Fruit fly (Drosophila melanogaster) whole organism, embryonic: ENCODE data around the gene CG3097.
A peak's percentile ranks its signal among the peaks of the same experiment; 100 is the strongest.

Source experiments
- Atf3 ChIP-seq: fragments of 200-800 bp; sonication (Bioruptor generic); optimal IDR thresholded peaks from 3 replicates; lab custom pipeline; 2016; ENCODE audit warnings: missing biosample characterization, missing genetic modification characterization
- Blimp-1 ChIP-seq: fragments of 200-800 bp; sonication (Bioruptor generic); optimal IDR thresholded peaks from 3 replicates; lab custom pipeline; 2018; ENCODE audit warnings: missing biosample characterization, missing genetic modification characterization, mild to moderate bottlenecking, moderate library complexity, missing genetic modification reagents
- CG10565 ChIP-seq: fragments of 200-800 bp; sonication (Bioruptor generic); optimal IDR thresholded peaks from 3 replicates; lab custom pipeline; 2016; ENCODE audit warnings: missing biosample characterization, mild to moderate bottlenecking, missing genetic modification characterization
- CG11093 ChIP-seq: fragments of 200-800 bp; sonication (Bioruptor generic); IDR thresholded peaks from 3 replicates; pipeline ENCODE4 v1.3.6; 2022; ENCODE audit warnings: missing biosample characterization, missing genetic modification characterization
- CG11560 ChIP-seq: fragments of 200-800 bp; sonication (Bioruptor generic); IDR thresholded peaks from 3 replicates; pipeline ENCODE4 v1.3.6; 2022; ENCODE audit warnings: missing biosample characterization, missing genetic modification characterization
- CG11696 ChIP-seq: fragments of 200-800 bp; sonication (Bioruptor generic); IDR thresholded peaks from 2 replicates; pipeline ENCODE4 v1.3.6; 2022; ENCODE audit warnings: missing biosample characterization, missing genetic modification characterization
- CG12071 ChIP-seq: fragments of 200-800 bp; sonication (Bioruptor generic); optimal IDR thresholded peaks from 3 replicates; lab custom pipeline; 2018; ENCODE audit warnings: missing biosample characterization, mild to moderate bottlenecking, missing genetic modification characterization
- CG12659 ChIP-seq: fragments of 200-800 bp; sonication (Bioruptor generic); optimal IDR thresholded peaks from 3 replicates; lab custom pipeline; 2017; ENCODE audit warnings: mild to moderate bottlenecking, missing biosample characterization, missing genetic modification reagents, missing genetic modification characterization
- CG13296 ChIP-seq: fragments of 200-800 bp; sonication (Bioruptor generic); optimal IDR thresholded peaks from 3 replicates; lab custom pipeline; 2018; ENCODE audit warnings: missing biosample characterization, mild to moderate bottlenecking, missing genetic modification characterization
- CG15269 ChIP-seq: fragments of 200-800 bp; sonication (Bioruptor generic); optimal IDR thresholded peaks from 2 replicates; lab custom pipeline; 2018; ENCODE audit warnings: missing biosample characterization, mild to moderate bottlenecking, missing genetic modification characterization, moderate library complexity
- CG1602 ChIP-seq: fragments of 200-800 bp; sonication (Bioruptor generic); optimal IDR thresholded peaks from 3 replicates; lab custom pipeline; 2016; ENCODE audit warnings: missing biosample characterization, missing genetic modification characterization
- CG16863 ChIP-seq: fragments of 200-800 bp; sonication (Bioruptor generic); optimal IDR thresholded peaks from 3 replicates; lab custom pipeline; 2016; ENCODE audit warnings: missing biosample characterization, missing genetic modification characterization
- CG17612 ChIP-seq: fragments of 200-800 bp; sonication (Bioruptor generic); IDR thresholded peaks from 2 replicates; pipeline ENCODE4 v1.3.6; 2022; ENCODE audit warnings: missing biosample characterization, missing genetic modification characterization
- CG30020 ChIP-seq: fragments of 200-800 bp; optimal IDR thresholded peaks from 2 replicates; lab custom pipeline; 2019; ENCODE audit warnings: missing biosample characterization, mild to moderate bottlenecking, missing genetic modification characterization, moderate library complexity
- CG3065 ChIP-seq: fragments of 200-800 bp; sonication (Bioruptor generic); optimal IDR thresholded peaks from 2 replicates; lab custom pipeline; 2016; ENCODE audit warnings: missing biosample characterization, missing genetic modification characterization
- CG3726 ChIP-seq: fragments of 200-800 bp; sonication (Bioruptor generic); IDR thresholded peaks from 3 replicates; pipeline ENCODE4, ENCODE4 v1.3.6; 2022; ENCODE audit warnings: missing biosample characterization, missing genetic modification characterization
- CG4404 ChIP-seq: fragments of 200-800 bp; sonication (Bioruptor generic); IDR thresholded peaks from 2 replicates; pipeline ENCODE4 v1.3.6; 2022; ENCODE audit warnings: missing biosample characterization, missing genetic modification characterization
- CG4707 ChIP-seq: fragments of 200-800 bp; sonication (Bioruptor generic); optimal IDR thresholded peaks from 2 replicates; lab custom pipeline; 2018; ENCODE audit warnings: missing biosample characterization, mild to moderate bottlenecking, missing genetic modification characterization, moderate library complexity
- CG9437 ChIP-seq: fragments of 200-800 bp; sonication (Bioruptor generic); optimal IDR thresholded peaks from 2 replicates; lab custom pipeline; 2018; ENCODE audit warnings: missing biosample characterization, mild to moderate bottlenecking, missing genetic modification characterization
- Dbx ChIP-seq: fragments of 200-800 bp; sonication (Bioruptor generic); IDR thresholded peaks from 3 replicates; pipeline ENCODE4 v1.3.6; 2022; ENCODE audit warnings: missing biosample characterization, missing genetic modification characterization
- Dip3 ChIP-seq: fragments of 200-800 bp; sonication (Bioruptor generic); optimal IDR thresholded peaks from 3 replicates; lab custom pipeline; 2016; ENCODE audit warnings: missing biosample characterization, missing genetic modification characterization
- Doc2 ChIP-seq: fragments of 200-800 bp; sonication (Bioruptor generic); IDR thresholded peaks from 2 replicates; pipeline ENCODE4 v1.3.6; 2022; ENCODE audit warnings: missing biosample characterization, missing genetic modification characterization
- Fer2 ChIP-seq: fragments of 200-800 bp; sonication (Bioruptor generic); optimal IDR thresholded peaks from 2 replicates; lab custom pipeline; 2018; ENCODE audit warnings: missing biosample characterization, mild to moderate bottlenecking, missing genetic modification characterization, moderate library complexity
- Myb ChIP-seq: fragments of 200-800 bp; sonication (Bioruptor generic); optimal IDR thresholded peaks from 2 replicates; lab custom pipeline; 2016; ENCODE audit warnings: missing biosample characterization, missing genetic modification characterization
- NFAT ChIP-seq: fragments of 200-800 bp; sonication (Bioruptor generic); IDR thresholded peaks from 2 replicates; pipeline ENCODE4 v1.3.6; 2022; ENCODE audit warnings: missing biosample characterization, missing genetic modification characterization
- Nf-YB ChIP-seq: fragments of 200-800 bp; sonication (Bioruptor generic); optimal IDR thresholded peaks from 3 replicates; lab custom pipeline; 2019; ENCODE audit warnings: missing biosample characterization, mild to moderate bottlenecking, missing genetic modification characterization, moderate library complexity
- Pdp1 ChIP-seq, 2 experiments: fragments of 200-800 bp; sonication (Bioruptor generic); optimal IDR thresholded peaks; 3 replicates each; lab custom pipeline; 2016; ENCODE audit warnings: missing biosample characterization in 2 of 2, missing genetic modification characterization in 2 of 2, mild to moderate bottlenecking in 1 of 2, moderate library complexity in 1 of 2
- aop ChIP-seq: fragments of 200-800 bp; sonication (Bioruptor generic); IDR thresholded peaks from 2 replicates; pipeline ENCODE4 v1.3.6; 2022; ENCODE audit warnings: missing biosample characterization, missing genetic modification characterization
- bowl ChIP-seq: fragments of 200-800 bp; sonication (Bioruptor generic); IDR thresholded peaks from 2 replicates; pipeline ENCODE4 v1.3.6; 2022; ENCODE audit warnings: missing biosample characterization, missing genetic modification characterization
- cato ChIP-seq: fragments of 200-800 bp; sonication (Bioruptor generic); optimal IDR thresholded peaks from 2 replicates; lab custom pipeline; 2016; ENCODE audit warnings: missing biosample characterization, missing genetic modification characterization, borderline replicate concordance
- ci ChIP-seq: fragments of 200-800 bp; sonication (Bioruptor generic); IDR thresholded peaks from 3 replicates; pipeline ENCODE4 v1.3.6; 2022; ENCODE audit warnings: missing biosample characterization, missing genetic modification characterization
- croc ChIP-seq: fragments of 200-800 bp; sonication (Bioruptor generic); conservative IDR thresholded peaks from 3 replicates; pipeline ENCODE4 v1.3.6; 2022; ENCODE audit warnings: missing biosample characterization, missing genetic modification characterization
- dysf ChIP-seq: fragments of 200-800 bp; sonication (Bioruptor generic); IDR thresholded peaks from 3 replicates; pipeline ENCODE4 v1.3.6; 2022; ENCODE audit warnings: missing biosample characterization, missing genetic modification characterization
- esg ChIP-seq: fragments of 200-800 bp; sonication (Bioruptor generic); conservative IDR thresholded peaks from 2 replicates; pipeline ENCODE4 v1.3.6; 2022; ENCODE audit warnings: missing biosample characterization, missing genetic modification characterization
- fd3F ChIP-seq: fragments of 200-800 bp; sonication (Bioruptor generic); optimal IDR thresholded peaks from 2 replicates; lab custom pipeline; 2018; ENCODE audit warnings: missing biosample characterization, mild to moderate bottlenecking, missing genetic modification characterization, moderate library complexity
- fd96Cb ChIP-seq: fragments of 200-800 bp; sonication (Bioruptor generic); optimal IDR thresholded peaks from 2 replicates; lab custom pipeline; 2018; ENCODE audit warnings: missing biosample characterization, mild to moderate bottlenecking, missing genetic modification characterization, moderate library complexity
- gem ChIP-seq: fragments of 200-800 bp; sonication (Bioruptor generic); optimal IDR thresholded peaks from 2 replicates; lab custom pipeline; 2019; ENCODE audit warnings: missing biosample characterization, mild to moderate bottlenecking, missing genetic modification characterization, moderate library complexity
- gsb-n ChIP-seq: fragments of 200-800 bp; sonication (Bioruptor generic); optimal IDR thresholded peaks from 3 replicates; lab custom pipeline; 2018; ENCODE audit warnings: missing biosample characterization, mild to moderate bottlenecking, missing genetic modification characterization
- kni ChIP-seq: fragments of 200-800 bp; sonication (Bioruptor generic); optimal IDR thresholded peaks from 3 replicates; lab custom pipeline; 2017; ENCODE audit warnings: mild to moderate bottlenecking, missing biosample characterization, missing genetic modification reagents, missing genetic modification characterization
- lab ChIP-seq: fragments of 200-800 bp; sonication (Bioruptor generic); optimal IDR thresholded peaks from 3 replicates; lab custom pipeline; 2017; ENCODE audit warnings: missing biosample characterization, missing genetic modification characterization, mild to moderate bottlenecking, moderate library complexity, missing genetic modification reagents
- mld ChIP-seq: fragments of 200-800 bp; sonication (Bioruptor generic); IDR thresholded peaks from 3 replicates; pipeline ENCODE4 v1.3.6; 2022; ENCODE audit warnings: missing biosample characterization, missing genetic modification characterization; ENCODE audit not compliant: partially characterized antibody
- nau ChIP-seq: fragments of 200-800 bp; sonication (Bioruptor generic); optimal IDR thresholded peaks from 3 replicates; lab custom pipeline; 2017; ENCODE audit warnings: missing biosample characterization, mild to moderate bottlenecking, missing genetic modification characterization, missing genetic modification reagents
- oc ChIP-seq: fragments of 200-800 bp; sonication (Bioruptor generic); optimal IDR thresholded peaks from 2 replicates; lab custom pipeline; 2018; ENCODE audit warnings: missing biosample characterization, mild to moderate bottlenecking, missing genetic modification characterization, moderate library complexity
- pita ChIP-seq: fragments of 200-800 bp; sonication (Bioruptor generic); optimal IDR thresholded peaks from 2 replicates; lab custom pipeline; 2017; ENCODE audit warnings: missing biosample characterization, mild to moderate bottlenecking, missing genetic modification characterization
- row ChIP-seq: fragments of 200-800 bp; sonication (Bioruptor generic); IDR thresholded peaks from 3 replicates; pipeline ENCODE4 v1.3.6; 2022; ENCODE audit warnings: missing biosample characterization, missing genetic modification characterization
- twi ChIP-seq: fragments of 200-800 bp; optimal IDR thresholded peaks from 2 replicates; lab custom pipeline; 2019; ENCODE audit warnings: missing biosample characterization, mild to moderate bottlenecking, missing genetic modification characterization, moderate library complexity
- zf30C ChIP-seq: fragments of 200-800 bp; sonication (Bioruptor generic); optimal IDR thresholded peaks from 3 replicates; lab custom pipeline; 2018; ENCODE audit warnings: missing biosample characterization, mild to moderate bottlenecking, missing genetic modification characterization
- zfh2 ChIP-seq: fragments of 200-800 bp; sonication (Bioruptor generic); optimal IDR thresholded peaks from 2 replicates; lab custom pipeline; 2016; ENCODE audit warnings: missing biosample characterization, missing genetic modification characterization

CG3097 gene

dm6 chrX:5764001-5764892, 6.3 kb downstream of the CG3097 start, which contains the start of the genes MAPk-Ak2 and CG42699 (continued):
- TF ChIP-seq esg (GFP tag; lab: Robert Waterston, UW), result no peak
- TF ChIP-seq Pdp1 (GFP tag; optimal IDR thresholded peaks at IDR 0.05; lab: Kevin White, UChicago), result peak; percentile 68 to 88
- peak; percentile 56 for TF ChIP-seq CG1602 (GFP tag; lab: Kevin White, UChicago)
- TF ChIP-seq Dip3 (GFP tag; lab: Kevin White, UChicago), result peak; percentile 52
- TF ChIP-seq aop (GFP tag; lab: Robert Waterston, UW), result 0 out of 2 replicates have a peak, but pooled peaks have one; percentile 22
- peak; percentile 90 for TF ChIP-seq CG12659
- peak; percentile 19; the same call in 1 of the 3 replicates for TF ChIP-seq CG11093 (GFP tag; lab: Robert Waterston, UW)
- peak; percentile 72 for TF ChIP-seq Blimp-1 (GFP tag; lab: Kevin White, UChicago)
- peak; percentile 92 for TF ChIP-seq CG9437 (GFP tag; lab: Kevin White, UChicago)
- TF ChIP-seq CG15269 (tag; lab: Kevin White, UChicago), result peak; percentile 75
- peak; percentile 90 for TF ChIP-seq nau (GFP tag; lab: Kevin White, UChicago)
- peak; percentile 66 for TF ChIP-seq CG30020 (tag; lab: Kevin White, UChicago)
- TF ChIP-seq CG3065 (GFP tag; lab: Kevin White, UChicago), result peak; percentile 57
- peak; percentile 67 for TF ChIP-seq Fer2 (tag; lab: Kevin White, UChicago)
- TF ChIP-seq Dbx (GFP tag; lab: Robert Waterston, UW), result peak; percentile 62; the same call in 1 of the 3 replicates
- TF ChIP-seq twi (tag; lab: Kevin White, UChicago), result peak; percentile 15
- TF ChIP-seq CG13296 (GFP tag; lab: Kevin White, UChicago), result peak; percentile 93
- TF ChIP-seq CG11696 (GFP tag; lab: Robert Waterston, UW), result peak; percentile 62
- TF ChIP-seq bowl, result 0 out of 2 replicates have a peak, but pooled peaks have one; percentile 37
- TF ChIP-seq NFAT (GFP tag; lab: Robert Waterston, UW), result peak; percentile 72
- TF ChIP-seq kni (GFP tag; lab: Kevin White, UChicago), result peak; percentile 99
- peak; percentile 61; the same call in 2 of the 3 replicates for TF ChIP-seq mld (GFP tag; lab: Robert Waterston, UW)
- TF ChIP-seq ci, result peak; percentile 90
- TF ChIP-seq CG4707, result peak; percentile 91
- peak; percentile 31; the same call in 1 of the 3 replicates for TF ChIP-seq dysf (GFP tag; lab: Robert Waterston, UW)
- no peak for TF ChIP-seq pita (GFP tag; lab: Kevin White, UChicago)
- TF ChIP-seq CG16863 (GFP tag; lab: Kevin White, UChicago), result peak; percentile 78
- no peak for TF ChIP-seq CG10565
- no peak for TF ChIP-seq zf30C (GFP tag; lab: Kevin White, UChicago)
- no peak for TF ChIP-seq CG17612 (GFP tag; lab: Robert Waterston, UW)
- TF ChIP-seq Myb (GFP tag; lab: Kevin White, UChicago), result peak; percentile 84
- peak; percentile 54 for TF ChIP-seq Nf-YB
- TF ChIP-seq CG11560 (tag; lab: Robert Waterston, UW), result peak; percentile 98
- no peak for TF ChIP-seq CG4404 (GFP tag; lab: Robert Waterston, UW)
- peak; percentile 73 for TF ChIP-seq Atf3
- peak; percentile 39 for TF ChIP-seq fd96Cb (tag; lab: Kevin White, UChicago)
- TF ChIP-seq fd3F (GFP tag; lab: Kevin White, UChicago), result peak; percentile 79
- TF ChIP-seq lab (GFP tag; lab: Kevin White, UChicago), result peak; percentile 92
- peak; percentile 60 for TF ChIP-seq cato (GFP tag; lab: Kevin White, UChicago)
- TF ChIP-seq gsb-n (tag; lab: Kevin White, UChicago), result peak; percentile 69
- peak; percentile 74 for TF ChIP-seq oc (tag; lab: Kevin White, UChicago)
- TF ChIP-seq gem (tag; lab: Kevin White, UChicago), result peak; percentile 69
- no peak for TF ChIP-seq Doc2 (GFP tag; lab: Robert Waterston, UW)
- peak; percentile 83 for TF ChIP-seq CG12071
- TF ChIP-seq CG3726, result no peak; the same call in 2 of the 3 replicates
- peak; percentile 54 for TF ChIP-seq row (GFP tag; lab: Robert Waterston, UW)
- TF ChIP-seq croc, result no peak
- peak; percentile 6 for TF ChIP-seq zfh2
